Fruit fly (Drosophila melanogaster): ENCODE results near the gene ex.

ex gene

DNA sequence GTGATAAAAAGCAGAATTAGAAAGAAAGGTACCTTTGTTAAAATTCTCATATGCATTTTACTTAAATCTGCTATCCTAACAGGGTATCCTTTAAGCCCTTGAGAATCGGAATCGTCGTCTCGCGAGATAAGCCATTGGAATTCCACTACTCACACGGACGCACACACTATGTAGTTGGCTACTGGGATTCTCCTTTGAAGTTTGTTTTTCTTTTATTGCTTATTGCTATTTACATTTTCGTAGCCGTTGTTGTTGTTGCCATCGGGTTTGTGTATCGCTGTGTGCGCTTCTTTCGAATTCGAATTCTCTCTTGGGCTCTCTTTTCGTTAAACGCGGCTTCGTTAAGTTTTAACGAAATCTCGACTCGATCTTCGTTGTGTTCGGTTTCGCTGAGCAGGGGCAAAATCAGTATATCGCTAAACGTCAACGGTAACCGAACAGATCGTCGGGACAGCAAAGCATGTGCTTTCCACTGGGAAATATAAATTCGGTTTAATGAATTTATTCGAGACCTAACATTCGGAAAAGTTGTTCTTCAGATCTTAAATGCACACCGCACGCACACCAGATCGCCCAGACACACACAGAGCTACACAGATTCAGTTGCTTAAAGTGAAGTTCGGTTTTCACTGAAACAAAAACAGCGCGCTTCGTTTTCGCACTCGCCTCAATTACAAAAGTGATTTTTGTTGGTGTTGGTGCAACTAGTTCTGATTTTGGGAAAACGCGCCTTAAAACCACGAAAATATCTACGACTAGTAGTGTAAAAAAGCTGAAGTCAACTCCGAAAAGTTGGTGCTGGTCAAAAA, at the start of gene ex (continued):
- no peak for TF ChIP-seq Hr78 (GFP tag; optimal IDR thresholded peaks at IDR 0.05)
- peak; percentile 78 for TF ChIP-seq CG15601 (tag; optimal IDR thresholded peaks at IDR 0.05)
- TF ChIP-seq gcm (GFP tag; optimal IDR thresholded peaks at IDR 0.05): peak; percentile 61
- TF ChIP-seq Sry-δ (GFP tag; optimal IDR thresholded peaks at IDR 0.05): no peak
- TF ChIP-seq CG8281 (tag; optimal IDR thresholded peaks at IDR 0.05): peak; percentile 23
- no peak for TF ChIP-seq CG16813 (GFP tag; IDR thresholded peaks at IDR 0.05; ENCODE audit: partially characterized antibody)
- peak; percentile 75 for TF ChIP-seq PHDP (tag; optimal IDR thresholded peaks at IDR 0.05)
- peak; percentile 11 for TF ChIP-seq CG12391 (tag; optimal IDR thresholded peaks at IDR 0.05)
- no peak for TF ChIP-seq sens-2 (GFP tag; IDR thresholded peaks at IDR 0.05)
- TF ChIP-seq CG5953 (GFP tag; IDR thresholded peaks at IDR 0.05): no peak
- TF ChIP-seq odd (GFP tag; optimal IDR thresholded peaks at IDR 0.05): peak; percentile 85
- no peak for TF ChIP-seq pho (GFP tag; optimal IDR thresholded peaks at IDR 0.05)
- TF ChIP-seq mirr (GFP tag; optimal IDR thresholded peaks at IDR 0.05): peak; percentile 63
- peak; percentile 30 for TF ChIP-seq trem (tag; optimal IDR thresholded peaks at IDR 0.05)
- no peak for TF ChIP-seq GATAe (GFP tag; conservative IDR thresholded peaks at IDR 0.05)
- TF ChIP-seq CG32767 (GFP tag; IDR thresholded peaks at IDR 0.05): peak; percentile 45; the same call in 1 of the 2 replicates
- TF ChIP-seq CG9817 (tag; optimal IDR thresholded peaks at IDR 0.05): peak; percentile 13
- TF ChIP-seq CrebB (tag; optimal IDR thresholded peaks at IDR 0.05): peak; percentile 90
- no peak for TF ChIP-seq fd96Cb (tag; optimal IDR thresholded peaks at IDR 0.05)
- peak; percentile 15 for TF ChIP-seq lilli (GFP tag; optimal IDR thresholded peaks at IDR 0.05)
- TF ChIP-seq lola (GFP tag; optimal IDR thresholded peaks at IDR 0.05): no peak
- no peak for TF ChIP-seq dysf (GFP tag; IDR thresholded peaks at IDR 0.05)
- TF ChIP-seq Tbp (GFP tag; optimal IDR thresholded peaks at IDR 0.05): no peak
- no peak for TF ChIP-seq Ssrp (tag; optimal IDR thresholded peaks at IDR 0.05)
- peak; percentile 50 for TF ChIP-seq CG9727 (GFP tag; optimal IDR thresholded peaks at IDR 0.05)
- TF ChIP-seq CG4820 (GFP tag; optimal IDR thresholded peaks at IDR 0.05): no peak
- TF ChIP-seq CG17802 (tag; optimal IDR thresholded peaks at IDR 0.05): no peak
- peak; percentile 60 for TF ChIP-seq abd-A (tag; optimal IDR thresholded peaks at IDR 0.05)
- TF ChIP-seq CG13624 (GFP tag; optimal IDR thresholded peaks at IDR 0.05): peak; percentile 14
- peak; percentile 9 for TF ChIP-seq CG10654 (GFP tag; optimal IDR thresholded peaks at IDR 0.05)
- TF ChIP-seq CG30020 (tag; optimal IDR thresholded peaks at IDR 0.05): no peak
- TF ChIP-seq pros (GFP tag; optimal IDR thresholded peaks at IDR 0.05): peak; percentile 74
- no peak for TF ChIP-seq slbo (GFP tag; IDR thresholded peaks at IDR 0.05)
- TF ChIP-seq CG31388 (GFP tag; optimal IDR thresholded peaks at IDR 0.05): no peak
- peak; percentile 19 for TF ChIP-seq Mad (GFP tag; optimal IDR thresholded peaks at IDR 0.05)
- TF ChIP-seq Chrac-16 (GFP tag; optimal IDR thresholded peaks at IDR 0.05): no peak
- no peak for TF ChIP-seq CG7271 (tag; optimal IDR thresholded peaks at IDR 0.05)
- TF ChIP-seq CG34376 (GFP tag; optimal IDR thresholded peaks at IDR 0.05): peak; percentile 76
- TF ChIP-seq eve (GFP tag; optimal IDR thresholded peaks at IDR 0.05): peak in 1 of 2 experiments; percentile 65
- TF ChIP-seq repo (GFP tag; optimal IDR thresholded peaks at IDR 0.05): no peak
- no peak for TF ChIP-seq gcm2 (GFP tag; optimal IDR thresholded peaks at IDR 0.05)
- TF ChIP-seq lov (optimal IDR thresholded peaks at IDR 0.05): no peak
- peak; percentile 52; the same call in 1 of the 3 replicates for TF ChIP-seq lov (GFP tag; IDR thresholded peaks at IDR 0.05)
- peak; percentile 91 for TF ChIP-seq Med (GFP tag)
- TF ChIP-seq zfh1 (GFP tag; IDR thresholded peaks at IDR 0.05): no peak; the same call in 2 of the 3 replicates
- TF ChIP-seq Max (GFP tag; optimal IDR thresholded peaks at IDR 0.05): no peak
- no peak for TF ChIP-seq Hr3 (GFP tag; optimal IDR thresholded peaks at IDR 0.05)
- no peak for TF ChIP-seq gfzf (GFP tag; optimal IDR thresholded peaks at IDR 0.05)
- TF ChIP-seq ro (GFP tag; IDR thresholded peaks at IDR 0.05): no peak
